Worm (Caenorhabditis elegans) whole organism, L4/young adult: Measurements from ENCODE around the gene clec-264.

Source experiments
- W03F9.2 ChIP-seq: fragments of 150-350 bp; optimal IDR thresholded peaks from 2 replicates; lab custom pipeline; 2014; ENCODE audit warnings: missing biosample characterization, missing genetic modification characterization
- dao-5 ChIP-seq: sonication (generic microtip); optimal IDR thresholded peaks from 2 replicates; lab custom pipeline; 2016; ENCODE audit warnings: missing genotype, missing genetic modification characterization, moderate library complexity, missing compliant biosample characterization
- him-1 ChIP-seq: sonication (generic microtip); optimal IDR thresholded peaks from 2 replicates; lab custom pipeline; 2016; ENCODE audit warnings: missing genotype, missing genetic modification reagents, missing genetic modification characterization, missing compliant biosample characterization

DNA sequence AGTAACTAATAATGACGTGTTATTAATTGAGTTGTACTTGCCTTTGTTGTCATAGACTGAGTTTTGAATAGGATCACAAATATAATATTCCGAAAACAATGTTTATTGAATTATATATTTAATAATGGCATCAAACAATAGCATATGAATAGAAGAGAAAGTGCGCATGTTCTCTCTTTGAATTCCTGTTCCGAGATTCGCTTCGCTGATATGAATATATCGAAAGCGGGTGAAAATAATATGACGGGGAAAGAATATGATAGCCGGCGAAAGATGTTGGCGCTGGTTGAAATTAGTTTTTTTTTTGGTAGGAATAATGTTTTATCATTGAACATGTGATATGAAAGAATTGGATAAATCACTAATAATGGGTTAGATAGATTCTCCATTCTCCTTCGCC is 30.5 kb downstream of the clec-264 start, which contains the start of gene T03D8.6:
- TF ChIP-seq him-1 (tag; lab: Kevin White, UChicago) (no peak), dao-5 (no peak), W03F9.2 (no peak)
